Fruit fly (Drosophila melanogaster): ENCODE measurements around the gene CG14717.

Gene CG14717

DNA sequence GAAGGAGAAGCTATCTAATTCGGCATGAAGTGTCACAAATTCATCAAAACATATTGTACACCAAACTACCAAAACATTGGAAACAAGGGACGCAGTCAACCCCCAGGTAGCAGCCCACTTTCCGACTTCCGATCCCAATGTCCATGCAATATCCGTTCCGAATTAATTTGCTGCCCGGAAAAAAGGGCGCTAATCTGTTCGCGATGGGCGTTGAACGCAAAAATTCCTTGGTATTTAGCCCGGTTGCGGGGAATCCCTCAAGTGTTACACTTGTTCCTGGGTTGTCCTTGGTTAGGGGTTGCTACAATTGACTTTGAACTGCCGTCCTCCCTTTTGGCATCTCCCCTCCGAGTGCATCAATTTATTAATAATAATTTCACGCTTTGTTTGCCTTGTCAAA lies 3.8 kb upstream of the CG14717 start (continued):
- no peak for TF ChIP-seq nerfin-2 (GFP tag; IDR thresholded peaks at IDR 0.05; ENCODE audit: partially characterized antibody)
- TF ChIP-seq oc (tag; optimal IDR thresholded peaks at IDR 0.05) = peak; percentile 27
- no peak for TF ChIP-seq Elba2 (GFP tag; optimal IDR thresholded peaks at IDR 0.05)
- TF ChIP-seq MTF-1 (GFP tag; optimal IDR thresholded peaks at IDR 0.05; ENCODE audit: borderline replicate concordance) = no peak
- peak; percentile 54 for TF ChIP-seq sens (GFP tag)
- TF ChIP-seq CG10274 (GFP tag; optimal IDR thresholded peaks at IDR 0.05) = no peak
- no peak for TF ChIP-seq exex (tag; optimal IDR thresholded peaks at IDR 0.05)
- no peak for TF ChIP-seq NK7.1 (GFP tag; optimal IDR thresholded peaks at IDR 0.05)

DNA sequence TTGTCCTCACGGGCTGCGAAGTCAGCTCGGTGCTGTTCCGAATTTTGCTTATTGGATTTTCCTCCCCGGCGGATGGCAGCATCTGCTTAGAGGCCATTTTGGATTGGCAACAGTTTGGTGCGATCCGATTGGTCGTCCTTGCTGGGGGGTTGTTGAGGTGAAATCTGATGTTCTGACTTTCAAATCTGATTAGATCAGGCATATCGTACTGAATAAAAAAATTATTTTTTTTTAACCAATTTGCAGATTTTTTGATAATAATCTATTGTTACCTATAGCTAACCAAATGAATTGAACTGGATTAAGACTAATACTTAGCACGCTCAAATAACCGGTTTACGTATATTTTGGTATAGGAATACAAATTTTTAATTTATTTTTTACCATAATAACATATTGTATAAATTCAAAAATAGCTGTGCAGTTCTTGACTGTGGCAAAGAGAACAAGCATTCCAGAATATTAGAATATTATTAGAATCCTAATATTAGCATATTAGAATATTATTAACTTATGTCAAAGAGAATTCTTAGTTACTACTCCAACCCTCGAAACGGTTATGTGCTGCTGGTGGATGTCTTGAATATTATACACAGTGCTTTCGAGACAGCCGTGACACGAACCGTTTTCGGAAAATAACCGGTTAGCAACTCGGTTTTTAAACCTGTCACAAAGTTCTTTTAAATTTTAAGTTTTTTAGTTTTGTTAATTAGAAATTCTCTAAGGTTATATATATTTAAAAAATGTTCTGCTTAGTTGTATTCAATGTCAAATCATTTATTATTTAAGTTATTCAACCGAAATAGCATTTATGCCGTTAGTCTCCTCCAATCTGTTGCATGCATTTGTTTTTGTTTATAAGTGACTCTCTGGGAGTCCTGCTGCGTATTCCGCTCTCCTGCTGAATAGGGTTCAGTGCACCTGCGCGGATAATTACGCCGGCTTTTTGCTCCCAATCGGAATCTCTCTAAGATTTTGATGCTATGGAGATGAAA lies 1.7 kb upstream of the CG14717 start, which contains the start of gene Fer3:
Gene Fer3, minus strand, starts transcription at position 1 of the 995 bp plus-strand sequence.
- no peak for TF ChIP-seq Ssrp (tag; optimal IDR thresholded peaks at IDR 0.05)
- TF ChIP-seq nau (GFP tag; optimal IDR thresholded peaks at IDR 0.05) = no peak
- peak; percentile 92 for TF ChIP-seq Nf-YB (GFP tag; optimal IDR thresholded peaks at IDR 0.05)
- TF ChIP-seq Xrp1 (GFP tag; IDR thresholded peaks at IDR 0.05) = no peak
- peak; percentile 31 for TF ChIP-seq CG11504 (tag; optimal IDR thresholded peaks at IDR 0.05)
- TF ChIP-seq HmgD (GFP tag; optimal IDR thresholded peaks at IDR 0.05) = no peak
- TF ChIP-seq pita (GFP tag; optimal IDR thresholded peaks at IDR 0.05) = peak; percentile 77
- TF ChIP-seq CTCF (GFP tag; optimal IDR thresholded peaks at IDR 0.05) = peak; percentile 74
- TF ChIP-seq Spps (tag; optimal IDR thresholded peaks at IDR 0.05) = no peak
- TF ChIP-seq ase (GFP tag; IDR thresholded peaks at IDR 0.05) = no peak
- peak; percentile 71 to 96 for TF ChIP-seq insv (GFP tag; optimal IDR thresholded peaks at IDR 0.05)
- no peak for TF ChIP-seq CG16863 (GFP tag; optimal IDR thresholded peaks at IDR 0.05)
- no peak for TF ChIP-seq CG10462 (GFP tag; optimal IDR thresholded peaks at IDR 0.05)
- no peak for TF ChIP-seq CG4707 (GFP tag; optimal IDR thresholded peaks at IDR 0.05)
- TF ChIP-seq CG8924 (tag; optimal IDR thresholded peaks at IDR 0.05) = peak; percentile 12
- TF ChIP-seq CG10321 (GFP tag; IDR thresholded peaks at IDR 0.05) = no peak
- TF ChIP-seq sens (GFP tag) = peak; percentile 59
- TF ChIP-seq tll (GFP tag; optimal IDR thresholded peaks at IDR 0.05) = peak in 1 of 2 experiments; percentile 26
- no peak for TF ChIP-seq BtbVII (GFP tag; optimal IDR thresholded peaks at IDR 0.05)
- TF ChIP-seq wor (GFP tag; IDR thresholded peaks at IDR 0.05) = no peak
- no peak for TF ChIP-seq Mrtf (GFP tag; IDR thresholded peaks at IDR 0.05)
- TF ChIP-seq Ets97D (GFP tag; optimal IDR thresholded peaks at IDR 0.05) = no peak
- no peak for TF ChIP-seq psq (GFP tag; optimal IDR thresholded peaks at IDR 0.05)
- peak; percentile 39 for TF ChIP-seq CG12391 (tag; optimal IDR thresholded peaks at IDR 0.05)
- no peak for TF ChIP-seq Antp (GFP tag; optimal IDR thresholded peaks at IDR 0.05)
- no peak for TF ChIP-seq sqz (GFP tag; optimal IDR thresholded peaks at IDR 0.05)
- peak; percentile 2 for TF ChIP-seq CG7556 (GFP tag; optimal IDR thresholded peaks at IDR 0.05)
- no peak for TF ChIP-seq hkb (optimal IDR thresholded peaks at IDR 0.05)
- no peak for TF ChIP-seq hkb (GFP tag; IDR thresholded peaks at IDR 0.05)
- TF ChIP-seq Doc2 (GFP tag; IDR thresholded peaks at IDR 0.05) = no peak
- no peak for TF ChIP-seq CG9817 (tag; optimal IDR thresholded peaks at IDR 0.05)
- no peak for TF ChIP-seq Scr (GFP tag; IDR thresholded peaks at IDR 0.05; ENCODE audit: partially characterized antibody)
- no peak for TF ChIP-seq slbo (GFP tag; IDR thresholded peaks at IDR 0.05)
- TF ChIP-seq Elba2 (GFP tag; optimal IDR thresholded peaks at IDR 0.05) = peak; percentile 98
- peak; percentile 15 for TF ChIP-seq Sox102F (GFP tag; optimal IDR thresholded peaks at IDR 0.05)
- no peak for TF ChIP-seq CG30403 (GFP tag; optimal IDR thresholded peaks at IDR 0.05)
- peak in 1 of 2 experiments; percentile 30 for TF ChIP-seq Hr51 (GFP tag; optimal IDR thresholded peaks at IDR 0.05)
- no peak for TF ChIP-seq Pdp1 (GFP tag; optimal IDR thresholded peaks at IDR 0.05)
- no peak for TF ChIP-seq Dp (GFP tag; optimal IDR thresholded peaks at IDR 0.05)
- peak; percentile 13 for TF ChIP-seq Dek (tag; optimal IDR thresholded peaks at IDR 0.05)
- TF ChIP-seq CG4424 (GFP tag; optimal IDR thresholded peaks at IDR 0.05) = no peak
